Worm (Caenorhabditis elegans): ENCODE results near the gene H05C05.1.

H05C05.1 gene

DNA sequence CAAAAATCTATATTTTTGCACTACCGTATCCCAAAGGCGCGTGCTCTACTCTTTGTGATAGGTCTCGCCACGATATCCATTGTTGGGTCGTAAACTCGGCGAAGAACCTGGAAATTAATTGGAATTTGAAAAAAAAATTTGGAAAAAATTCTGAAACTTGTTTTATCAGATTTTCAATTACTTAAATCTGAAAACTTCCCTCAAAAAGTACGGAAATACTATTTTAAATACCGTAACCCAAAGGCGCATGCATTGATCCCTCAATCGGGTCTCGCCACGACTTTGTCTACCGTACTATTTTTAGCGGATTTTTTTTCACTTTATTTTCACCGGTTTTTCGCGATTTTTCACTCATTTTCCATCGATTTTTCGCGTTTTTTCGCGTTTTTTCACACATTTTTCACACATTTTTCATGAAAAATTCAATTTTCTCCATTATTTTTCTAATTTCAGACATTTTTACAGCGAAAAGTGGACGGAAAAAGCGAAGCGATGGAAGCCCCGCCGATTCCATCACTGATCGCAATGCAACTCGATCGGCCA, at the start of gene H05C05.1:
Gene H05C05.1, plus strand, starts transcription at position 493 of the 543 bp plus-strand sequence.
- TF ChIP-seq dmd-4 (tag; optimal IDR thresholded peaks at IDR 0.05; ENCODE audit: borderline replicate concordance) (no peak), hlh-8 (tag; optimal IDR thresholded peaks at IDR 0.05) (no peak), hlh-6 (tag; optimal IDR thresholded peaks at IDR 0.05) (no peak), T23F11.4 (GFP tag; optimal IDR thresholded peaks at IDR 0.05) (no peak), ceh-24 (tag; optimal IDR thresholded peaks at IDR 0.05) (no peak), madf-2 (tag; optimal IDR thresholded peaks at IDR 0.05) (no peak)

DNA sequence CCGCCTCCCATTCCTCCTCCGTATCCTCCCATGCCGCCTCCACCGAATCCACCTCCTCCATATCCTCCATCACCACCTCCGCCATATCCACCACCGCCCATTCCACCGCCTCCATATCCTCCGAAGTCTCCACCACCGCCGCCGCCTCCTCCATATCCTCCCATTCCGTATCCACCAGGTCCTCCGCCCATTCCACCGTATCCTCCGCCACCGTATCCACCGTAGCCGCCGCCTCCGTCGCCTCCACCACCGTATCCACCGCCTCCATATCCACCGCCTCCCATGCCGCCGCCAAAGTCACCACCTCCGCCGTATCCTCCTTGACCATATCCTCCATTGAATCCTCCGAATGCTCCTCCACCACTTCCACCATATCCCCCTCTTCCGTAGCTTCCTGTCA, 47.2 kb upstream of the H05C05.1 start:
- TF ChIP-seq ceh-9 (tag; optimal IDR thresholded peaks at IDR 0.05) (no peak), fax-1 (tag; optimal IDR thresholded peaks at IDR 0.05) (no peak), ceh-2 (tag; optimal IDR thresholded peaks at IDR 0.05) (no peak), ceh-19 (GFP tag; optimal IDR thresholded peaks at IDR 0.05) (no peak), sdc-2 (tag; optimal IDR thresholded peaks at IDR 0.05) (peak; percentile 16)

DNA sequence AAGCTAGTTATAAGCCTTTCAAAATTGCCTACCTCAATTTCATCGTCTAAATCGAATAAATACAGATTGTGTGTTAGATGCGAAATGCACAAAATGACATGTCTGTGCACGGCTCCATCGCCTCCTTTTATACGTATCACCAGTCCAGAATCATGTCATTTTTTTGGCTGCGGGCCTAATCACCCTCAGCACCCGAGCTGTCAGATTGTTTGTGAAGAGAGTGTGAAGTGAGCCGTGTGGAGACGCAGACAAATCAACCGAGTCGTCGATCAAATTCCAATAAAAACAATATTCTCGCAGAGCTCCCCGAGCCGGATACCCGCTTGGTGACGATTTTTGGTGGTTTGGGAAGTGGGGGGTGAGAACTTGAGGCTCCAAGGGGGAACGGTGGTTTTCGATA, 45.8 kb upstream of the H05C05.1 start, which contains the start of gene idpa-1:
Gene idpa-1, minus strand, starts transcription at position 101 of the 400 bp plus-strand sequence.
- TF ChIP-seq nfya-1 (tag; optimal IDR thresholded peaks at IDR 0.05) (no peak), unc-55 (GFP tag; optimal IDR thresholded peaks at IDR 0.05) (peak; percentile 8)

DNA sequence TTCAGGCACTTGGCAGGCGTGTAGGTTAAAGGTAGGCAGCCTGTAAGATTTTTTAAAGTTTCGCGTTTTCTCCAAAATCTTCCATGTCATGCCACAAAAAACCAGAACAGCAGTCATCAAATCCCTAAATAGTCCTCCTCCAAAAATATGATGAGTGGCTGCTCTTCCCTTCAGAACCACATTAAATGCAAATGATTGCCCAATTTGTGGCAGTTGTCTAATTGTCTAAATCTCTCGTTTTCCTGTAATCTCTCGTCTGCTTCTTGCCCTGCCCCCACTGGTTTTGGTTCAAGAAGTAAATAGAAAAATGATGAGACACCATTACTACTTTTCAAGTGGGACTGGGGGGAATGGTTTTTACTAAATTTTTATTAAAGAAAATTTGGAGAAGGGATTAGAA, 42.8 kb upstream of the H05C05.1 start:
- TF ChIP-seq sox-2 (GFP tag; IDR thresholded peaks at IDR 0.05) (no peak), pqm-1 (tag; optimal IDR thresholded peaks at IDR 0.05) (no peak), ref-2 (tag; optimal IDR thresholded peaks at IDR 0.05) (no peak), lin-11 (tag; optimal IDR thresholded peaks at IDR 0.05) (no peak), pax-1 (tag; optimal IDR thresholded peaks at IDR 0.05) (no peak), elt-2 (tag; optimal IDR thresholded peaks at IDR 0.05) (no peak), ama-1 (optimal IDR thresholded peaks at IDR 0.05) (no peak), fax-1 (tag; optimal IDR thresholded peaks at IDR 0.05) (no peak), lim-6 (tag; optimal IDR thresholded peaks at IDR 0.05) (no peak), syd-9 (tag; optimal IDR thresholded peaks at IDR 0.05) (no peak), ttx-3 (tag; optimal IDR thresholded peaks at IDR 0.05) (no peak), elt-4 (tag; optimal IDR thresholded peaks at IDR 0.05) (no peak), C08G9.2 (tag; optimal IDR thresholded peaks at IDR 0.05) (no peak), sox-4 (tag; optimal IDR thresholded peaks at IDR 0.05) (no peak), ceh-24 (tag; optimal IDR thresholded peaks at IDR 0.05) (no peak), ceh-18 (tag; optimal IDR thresholded peaks at IDR 0.05) (no peak), T23F11.4 (GFP tag; optimal IDR thresholded peaks at IDR 0.05) (no peak), zip-5 (tag; optimal IDR thresholded peaks at IDR 0.05) (no peak), unc-55 (GFP tag; optimal IDR thresholded peaks at IDR 0.05) (no peak)

DNA sequence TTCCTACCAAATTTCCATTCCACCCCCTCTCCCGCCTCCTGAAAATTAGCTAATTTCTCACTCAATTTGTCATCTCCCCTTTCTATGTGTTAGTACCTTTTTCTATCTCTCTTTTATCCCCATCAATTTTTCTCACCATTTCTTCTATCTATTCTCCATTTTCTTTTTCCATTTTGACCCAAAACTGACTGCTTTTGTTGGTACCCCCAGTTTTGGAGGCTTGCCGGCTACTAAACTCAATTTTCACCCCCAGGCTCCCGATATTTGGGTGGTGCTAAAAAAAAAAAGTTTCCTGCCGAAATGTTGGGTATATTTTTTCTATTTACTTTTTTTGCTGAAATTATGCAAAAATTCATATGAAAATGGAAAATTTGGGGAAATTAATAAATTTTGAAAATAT, 39.1 kb upstream of the H05C05.1 start:
- TF ChIP-seq hlh-6 (tag; optimal IDR thresholded peaks at IDR 0.05) (no peak), unc-42 (tag; optimal IDR thresholded peaks at IDR 0.05) (peak; percentile 60)

DNA sequence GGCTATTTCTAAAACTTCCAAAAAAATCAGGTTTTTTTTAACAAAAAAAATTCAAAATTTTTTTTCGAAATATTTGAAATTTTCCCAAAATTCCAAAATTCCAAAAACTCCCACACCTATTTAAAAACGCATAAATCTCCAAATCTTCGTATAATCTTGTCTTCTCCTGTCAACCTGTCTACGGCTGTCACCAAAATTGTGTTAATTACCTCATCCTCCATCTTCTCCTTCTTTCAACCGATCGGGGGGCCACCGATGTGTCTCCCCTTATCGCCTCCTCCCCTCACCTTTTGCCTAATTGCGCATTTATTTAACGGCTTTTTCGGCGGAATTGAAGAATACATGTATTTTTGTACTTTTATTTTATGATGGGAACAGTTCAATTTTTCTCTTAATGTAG, 38.1 kb upstream of the H05C05.1 start:
- TF ChIP-seq unc-3 (GFP tag; conservative IDR thresholded peaks at IDR 0.05), result no peak
- TF ChIP-seq unc-3 (tag; optimal IDR thresholded peaks at IDR 0.05), result no peak
- TF ChIP-seq sox-2 (GFP tag; IDR thresholded peaks at IDR 0.05), result no peak
- TF ChIP-seq syd-9 (tag; optimal IDR thresholded peaks at IDR 0.05), result no peak
- TF ChIP-seq ama-1 (optimal IDR thresholded peaks at IDR 0.05), result no peak
- TF ChIP-seq unc-55 (GFP tag; optimal IDR thresholded peaks at IDR 0.05), result peak; percentile 53
- TF ChIP-seq che-1 (tag; optimal IDR thresholded peaks at IDR 0.05), result no peak
- TF ChIP-seq dve-1 (tag; optimal IDR thresholded peaks at IDR 0.05), result no peak
- no peak for TF ChIP-seq nhr-11 (tag; optimal IDR thresholded peaks at IDR 0.05)
